Fruit fly (Drosophila melanogaster) whole organism, embryonic: ENCODE results near the gene Srp14.

Experiments
- BEAF-32 ChIP-seq: fragments of 200-800 bp; sonication (Bioruptor generic); optimal IDR thresholded peaks from 3 replicates; lab custom pipeline; 2017; ENCODE audit warnings: missing biosample characterization, missing genetic modification characterization, mild to moderate bottlenecking, moderate library complexity, missing genetic modification reagents
- Bgb ChIP-seq: fragments of 200-800 bp; sonication (Bioruptor generic); IDR thresholded peaks from 2 replicates; pipeline ENCODE4 v1.3.6; 2022; ENCODE audit warnings: missing biosample characterization, missing genetic modification characterization; ENCODE audit not compliant: partially characterized antibody
- CG10267 ChIP-seq: fragments of 200-800 bp; sonication (Bioruptor generic); optimal IDR thresholded peaks from 2 replicates; lab custom pipeline; 2018; ENCODE audit warnings: missing biosample characterization, mild to moderate bottlenecking, missing genetic modification characterization, moderate library complexity
- CG10274 ChIP-seq: fragments of 200-800 bp; sonication (Bioruptor generic); optimal IDR thresholded peaks from 3 replicates; lab custom pipeline; 2017; ENCODE audit warnings: missing biosample characterization, mild to moderate bottlenecking, missing genetic modification characterization
- CG10321 ChIP-seq: fragments of 200-800 bp; sonication (Bioruptor generic); IDR thresholded peaks from 2 replicates; pipeline ENCODE4 v1.3.6; 2022; ENCODE audit warnings: missing biosample characterization, missing genetic modification characterization
- CG10654 ChIP-seq: fragments of 200-800 bp; sonication (Bioruptor generic); optimal IDR thresholded peaks from 2 replicates; lab custom pipeline; 2016; ENCODE audit warnings: missing biosample characterization, missing genetic modification characterization
- CG12659 ChIP-seq: fragments of 200-800 bp; sonication (Bioruptor generic); optimal IDR thresholded peaks from 3 replicates; lab custom pipeline; 2017; ENCODE audit warnings: mild to moderate bottlenecking, missing biosample characterization, missing genetic modification reagents, missing genetic modification characterization
- CG13624 ChIP-seq: fragments of 200-800 bp; sonication (Bioruptor generic); optimal IDR thresholded peaks from 2 replicates; lab custom pipeline; 2016; ENCODE audit warnings: missing biosample characterization, missing genetic modification characterization
- CG15269 ChIP-seq: fragments of 200-800 bp; sonication (Bioruptor generic); optimal IDR thresholded peaks from 2 replicates; lab custom pipeline; 2018; ENCODE audit warnings: missing biosample characterization, mild to moderate bottlenecking, missing genetic modification characterization, moderate library complexity
- CG15514 ChIP-seq: fragments of 200-800 bp; sonication (Bioruptor generic); optimal IDR thresholded peaks from 3 replicates; lab custom pipeline; 2017; ENCODE audit warnings: missing biosample characterization, missing genetic modification characterization, mild to moderate bottlenecking, moderate library complexity, missing genetic modification reagents
- CG1603 ChIP-seq: fragments of 200-800 bp; sonication (Bioruptor generic); optimal IDR thresholded peaks from 2 replicates; lab custom pipeline; 2019; ENCODE audit warnings: missing biosample characterization, mild to moderate bottlenecking, missing genetic modification characterization, moderate library complexity
- CG17359 ChIP-seq: fragments of 200-800 bp; sonication (Bioruptor generic); optimal IDR thresholded peaks from 3 replicates; lab custom pipeline; 2018; ENCODE audit warnings: missing biosample characterization, mild to moderate bottlenecking, missing genetic modification characterization, moderate library complexity
- CG2116 ChIP-seq: fragments of 200-800 bp; sonication (Bioruptor generic); optimal IDR thresholded peaks from 3 replicates; lab custom pipeline; 2018; ENCODE audit warnings: missing biosample characterization, mild to moderate bottlenecking, missing genetic modification characterization
- CG34422 ChIP-seq: fragments of 200-800 bp; sonication (Bioruptor generic); IDR thresholded peaks from 3 replicates; pipeline ENCODE4 v1.3.6; 2022; ENCODE audit warnings: missing biosample characterization, missing genetic modification characterization
- CG3838 ChIP-seq: fragments of 200-800 bp; sonication (Bioruptor generic); optimal IDR thresholded peaks from 3 replicates; lab custom pipeline; 2016; ENCODE audit warnings: missing biosample characterization, missing genetic modification characterization
- CG6683 ChIP-seq: fragments of 200-800 bp; sonication (Bioruptor generic); optimal IDR thresholded peaks from 2 replicates; lab custom pipeline; 2017; ENCODE audit warnings: missing biosample characterization, mild to moderate bottlenecking, missing genetic modification characterization, missing genetic modification reagents
- CG6813 ChIP-seq: fragments of 200-800 bp; sonication (Bioruptor generic); optimal IDR thresholded peaks from 2 replicates; lab custom pipeline; 2017; ENCODE audit warnings: missing biosample characterization, missing genetic modification characterization, mild to moderate bottlenecking, moderate library complexity, missing genetic modification reagents
- CG7745 ChIP-seq: fragments of 200-800 bp; sonication (Bioruptor generic); optimal IDR thresholded peaks from 2 replicates; lab custom pipeline; 2018; ENCODE audit warnings: missing biosample characterization, mild to moderate bottlenecking, missing genetic modification characterization, moderate library complexity
- CG9437 ChIP-seq: fragments of 200-800 bp; sonication (Bioruptor generic); optimal IDR thresholded peaks from 2 replicates; lab custom pipeline; 2018; ENCODE audit warnings: missing biosample characterization, mild to moderate bottlenecking, missing genetic modification characterization
- CG9609 ChIP-seq: fragments of 200-800 bp; sonication (Bioruptor generic); optimal IDR thresholded peaks from 3 replicates; lab custom pipeline; 2016; ENCODE audit warnings: missing biosample characterization, missing genetic modification characterization
- Dad ChIP-seq: fragments of 200-800 bp; sonication (Bioruptor generic); optimal IDR thresholded peaks from 3 replicates; lab custom pipeline; 2016; ENCODE audit warnings: missing biosample characterization, missing genetic modification characterization
- Ets97D ChIP-seq: fragments of 200-800 bp; sonication (Bioruptor generic); optimal IDR thresholded peaks from 3 replicates; lab custom pipeline; 2016; ENCODE audit warnings: missing biosample characterization, missing genetic modification characterization
- Fer1 ChIP-seq: fragments of 200-800 bp; sonication (Bioruptor generic); optimal IDR thresholded peaks from 2 replicates; lab custom pipeline; 2017; ENCODE audit warnings: missing biosample characterization, mild to moderate bottlenecking, missing genetic modification characterization
- Hmr ChIP-seq: fragments of 200-800 bp; sonication (Bioruptor generic); optimal IDR thresholded peaks from 3 replicates; lab custom pipeline; 2017; ENCODE audit warnings: mild to moderate bottlenecking, missing biosample characterization, missing genetic modification reagents, missing genetic modification characterization
- Med ChIP-seq: fragments of 200-800 bp; sonication (Bioruptor generic); peaks from one replicate; lab custom pipeline; 2016; ENCODE audit warnings: missing biosample characterization, missing genetic modification characterization, mild to moderate bottlenecking, inconsistent platforms, moderate library complexity
- PHDP ChIP-seq: fragments of 200-800 bp; sonication (Bioruptor generic); optimal IDR thresholded peaks from 3 replicates; lab custom pipeline; 2018; ENCODE audit warnings: missing biosample characterization, mild to moderate bottlenecking, missing genetic modification characterization, moderate library complexity
- Pdp1 ChIP-seq, 2 experiments: fragments of 200-800 bp; sonication (Bioruptor generic); optimal IDR thresholded peaks; 3 replicates each; lab custom pipeline; 2016; ENCODE audit warnings: missing biosample characterization in 2 of 2, missing genetic modification characterization in 2 of 2, mild to moderate bottlenecking in 1 of 2, moderate library complexity in 1 of 2
- Ssrp ChIP-seq: fragments of 200-800 bp; sonication (Bioruptor generic); optimal IDR thresholded peaks from 2 replicates; lab custom pipeline; 2018; ENCODE audit warnings: missing biosample characterization, mild to moderate bottlenecking, missing genetic modification characterization, moderate library complexity
- YL-1 ChIP-seq: fragments of 200-800 bp; sonication (Bioruptor generic); optimal IDR thresholded peaks from 3 replicates; lab custom pipeline; 2017; ENCODE audit warnings: missing biosample characterization, mild to moderate bottlenecking, missing genetic modification characterization
- ab ChIP-seq: fragments of 200-800 bp; sonication (Bioruptor generic); optimal IDR thresholded peaks from 2 replicates; lab custom pipeline; 2016; ENCODE audit warnings: missing biosample characterization, missing genetic modification characterization
- ap ChIP-seq: fragments of 200-800 bp; sonication (Bioruptor generic); IDR thresholded peaks from 2 replicates; pipeline ENCODE4 v1.3.6; 2022; ENCODE audit warnings: missing biosample characterization, missing genetic modification characterization
- cg ChIP-seq: fragments of 200-800 bp; sonication (Bioruptor generic); optimal IDR thresholded peaks from 3 replicates; lab custom pipeline; 2019; ENCODE audit warnings: missing biosample characterization, mild to moderate bottlenecking, missing genetic modification characterization, moderate library complexity
- chif ChIP-seq, 2 experiments: fragments of 200-800 bp; sonication (Bioruptor generic); optimal IDR thresholded peaks; 3 replicates each; lab custom pipeline; 2016; ENCODE audit warnings: missing biosample characterization in 2 of 2, missing genetic modification characterization in 2 of 2
- crol ChIP-seq: fragments of 200-800 bp; sonication (Bioruptor generic); IDR thresholded peaks from 2 replicates; pipeline ENCODE4 v1.3.6; 2022; ENCODE audit warnings: missing biosample characterization, missing genetic modification characterization
- exex ChIP-seq: fragments of 200-800 bp; sonication (Bioruptor generic); optimal IDR thresholded peaks from 4 replicates; lab custom pipeline; 2018; ENCODE audit warnings: missing biosample characterization, mild to moderate bottlenecking, missing genetic modification characterization, moderate library complexity
- gfzf ChIP-seq: fragments of 200-800 bp; sonication (Bioruptor generic); optimal IDR thresholded peaks from 2 replicates; lab custom pipeline; 2016; ENCODE audit warnings: missing biosample characterization, mild to moderate bottlenecking, missing genetic modification characterization, moderate library complexity
- gro ChIP-seq: fragments of 200-800 bp; sonication (Bioruptor generic); optimal IDR thresholded peaks from 2 replicates; lab custom pipeline; 2016; ENCODE audit warnings: missing biosample characterization, missing genetic modification characterization
- gsb-n ChIP-seq: fragments of 200-800 bp; sonication (Bioruptor generic); optimal IDR thresholded peaks from 3 replicates; lab custom pipeline; 2018; ENCODE audit warnings: missing biosample characterization, mild to moderate bottlenecking, missing genetic modification characterization
- her ChIP-seq: fragments of 200-800 bp; sonication (Bioruptor generic); optimal IDR thresholded peaks from 2 replicates; lab custom pipeline; 2016; ENCODE audit warnings: missing biosample characterization, missing genetic modification characterization
- ind ChIP-seq: fragments of 200-800 bp; sonication (Bioruptor generic); optimal IDR thresholded peaks from 3 replicates; lab custom pipeline; 2016; ENCODE audit warnings: missing biosample characterization, missing genetic modification characterization
- lov ChIP-seq, 2 experiments: fragments of 200-800 bp in 1 of 2; fragments of >200 bp in 1 of 2; sonication (Bioruptor generic) in 1 of 2; IDR thresholded peaks in 1 of 2; optimal IDR thresholded peaks in 1 of 2; 2 replicates in 1 of 2; 3 replicates in 1 of 2; pipeline versions ENCODE4 v1.3.6 to Lab custom; 2017 to 2022; ENCODE audit warnings: missing biosample characterization in 1 of 2, missing genetic modification characterization in 1 of 2
- org-1 ChIP-seq: fragments of 200-800 bp; sonication (Bioruptor generic); optimal IDR thresholded peaks from 2 replicates; lab custom pipeline; 2017; ENCODE audit warnings: missing biosample characterization, missing genetic modification characterization
- pzg ChIP-seq: fragments of 200-800 bp; sonication (Bioruptor generic); optimal IDR thresholded peaks from 3 replicates; lab custom pipeline; 2018; ENCODE audit warnings: missing biosample characterization, mild to moderate bottlenecking, missing genetic modification characterization, moderate library complexity
- slbo ChIP-seq: fragments of 200-800 bp; sonication (Bioruptor generic); IDR thresholded peaks from 2 replicates; pipeline ENCODE4 v1.3.6; 2022; ENCODE audit warnings: missing biosample characterization, missing genetic modification characterization
- tio ChIP-seq: fragments of 200-800 bp; sonication (Bioruptor generic); optimal IDR thresholded peaks from 2 replicates; lab custom pipeline; 2017; ENCODE audit warnings: missing biosample characterization, missing genetic modification characterization, inconsistent platforms
- toy ChIP-seq: fragments of 200-800 bp; sonication (Bioruptor generic); IDR thresholded peaks from 2 replicates; pipeline ENCODE4 v1.3.6; 2022; ENCODE audit warnings: missing biosample characterization, missing genetic modification characterization
- trem ChIP-seq: fragments of 200-800 bp; optimal IDR thresholded peaks from 3 replicates; lab custom pipeline; 2019; ENCODE audit warnings: missing biosample characterization, mild to moderate bottlenecking, missing genetic modification characterization, moderate library complexity
- usp ChIP-seq: fragments of >200 bp; optimal IDR thresholded peaks from 2 replicates; lab custom pipeline; 2017; ENCODE audit warnings: missing biosample characterization, missing genetic modification characterization
- zen ChIP-seq: fragments of 200-800 bp; sonication (Bioruptor generic); optimal IDR thresholded peaks from 3 replicates; lab custom pipeline; 2018; ENCODE audit warnings: missing biosample characterization, mild to moderate bottlenecking, missing genetic modification characterization, moderate library complexity
- zen2 ChIP-seq: fragments of 200-800 bp; sonication (Bioruptor generic); IDR thresholded peaks from 3 replicates; pipeline ENCODE4 v1.3.6; 2022; ENCODE audit warnings: missing biosample characterization, missing genetic modification characterization; ENCODE audit not compliant: partially characterized antibody

Srp14 gene

dm6 chr3R:20585566-20585965 lies 5.7 kb downstream of the Srp14 start, which contains the start of gene CG16953 (continued):
- peak; percentile 20; the same call in 1 of the 2 replicates for TF ChIP-seq crol (GFP tag; lab: Robert Waterston, UW)
- no peak for TF ChIP-seq CG6683 (GFP tag; lab: Kevin White, UChicago)
- TF ChIP-seq pzg (GFP tag; lab: Kevin White, UChicago): peak; percentile 64
- TF ChIP-seq CG7745 (tag; lab: Kevin White, UChicago): peak; percentile 6
- no peak for TF ChIP-seq CG3838 (GFP tag; lab: Kevin White, UChicago)
- TF ChIP-seq trem (tag; lab: Kevin White, UChicago): peak; percentile 50
- TF ChIP-seq CG34422 (GFP tag; lab: Robert Waterston, UW): no peak
- peak; percentile 43 for TF ChIP-seq Med
- TF ChIP-seq CG12659 (GFP tag; lab: Kevin White, UChicago): peak; percentile 41
- TF ChIP-seq slbo (GFP tag; lab: Robert Waterston, UW): no peak
- TF ChIP-seq org-1 (GFP tag; lab: Kevin White, UChicago): no peak
- no peak for TF ChIP-seq CG6813 (GFP tag; lab: Kevin White, UChicago)
- TF ChIP-seq Pdp1 (GFP tag; optimal IDR thresholded peaks at IDR 0.05; lab: Kevin White, UChicago): peak in 1 of 2 experiments; percentile 75
- peak; percentile 84 for TF ChIP-seq gfzf (GFP tag; lab: Kevin White, UChicago)
- no peak for TF ChIP-seq gsb-n
- no peak for TF ChIP-seq Ssrp
- TF ChIP-seq zen (tag; lab: Kevin White, UChicago): no peak
- TF ChIP-seq BEAF-32 (GFP tag; lab: Kevin White, UChicago): peak; percentile 21
- TF ChIP-seq ind (GFP tag; lab: Kevin White, UChicago): no peak
- TF ChIP-seq chif (GFP tag; optimal IDR thresholded peaks at IDR 0.05; lab: Kevin White, UChicago): no peak
- no peak for TF ChIP-seq CG10274 (GFP tag; lab: Kevin White, UChicago)
- TF ChIP-seq YL-1 (GFP tag; lab: Kevin White, UChicago): peak; percentile 54
- no peak for TF ChIP-seq Bgb (GFP tag; lab: Robert Waterston, UW)
- TF ChIP-seq CG10321: no peak
- TF ChIP-seq CG2116 (GFP tag; lab: Kevin White, UChicago): peak; percentile 15
- peak; percentile 38 for TF ChIP-seq Ets97D (GFP tag; lab: Kevin White, UChicago)
- TF ChIP-seq CG17359 (tag; lab: Kevin White, UChicago): no peak
- no peak for TF ChIP-seq PHDP
- peak; percentile 2 for TF ChIP-seq cg (GFP tag; lab: Kevin White, UChicago)
- no peak for TF ChIP-seq CG15269 (tag; lab: Kevin White, UChicago)
- TF ChIP-seq CG10654: no peak
- TF ChIP-seq Fer1 (GFP tag; lab: Kevin White, UChicago): peak; percentile 4
- no peak for TF ChIP-seq lov (optimal IDR thresholded peaks at IDR 0.05; lab: Kevin White, UChicago)
- TF ChIP-seq lov (GFP tag; IDR thresholded peaks at IDR 0.05; lab: Robert Waterston, UW): no peak
- no peak for TF ChIP-seq her (GFP tag; lab: Kevin White, UChicago)
- TF ChIP-seq ap (GFP tag; lab: Robert Waterston, UW): no peak
- TF ChIP-seq zen2 (GFP tag; lab: Robert Waterston, UW): no peak
- no peak for TF ChIP-seq exex (tag; lab: Kevin White, UChicago)
- TF ChIP-seq usp: no peak
- TF ChIP-seq CG1603 (tag; lab: Kevin White, UChicago): peak; percentile 37
- TF ChIP-seq toy (GFP tag; lab: Robert Waterston, UW): no peak
- no peak for TF ChIP-seq ab
- peak; percentile 25 for TF ChIP-seq CG9437 (GFP tag; lab: Kevin White, UChicago)
- TF ChIP-seq tio (GFP tag; lab: Kevin White, UChicago): no peak
- TF ChIP-seq Hmr (GFP tag; lab: Kevin White, UChicago): no peak
- no peak for TF ChIP-seq Dad (GFP tag; lab: Kevin White, UChicago)
- peak; percentile 30 for TF ChIP-seq CG10267
- TF ChIP-seq gro: no peak
- TF ChIP-seq CG9609 (GFP tag; lab: Kevin White, UChicago): no peak
- TF ChIP-seq CG13624 (GFP tag; lab: Kevin White, UChicago): peak; percentile 41
- TF ChIP-seq CG15514 (GFP tag; lab: Kevin White, UChicago): peak; percentile 20
